Worm (Caenorhabditis elegans): ENCODE data around the gene rab-19.

ce11 chrIV:13364869-13365268 is 19.3 kb downstream of the rab-19 start, which contains the start of gene srsx-25:
- TF ChIP-seq W03F9.2 (tag; optimal IDR thresholded peaks at IDR 0.05) (no peak), dao-5 (tag; optimal IDR thresholded peaks at IDR 0.05) (no peak), him-1 (tag; optimal IDR thresholded peaks at IDR 0.05) (no peak)
